Fruit fly (Drosophila melanogaster): ENCODE results near the gene ATPsyngamma.

ATPsyngamma gene

dm6 chr3R:29708322-29708721 is 40.6 kb downstream of the ATPsyngamma start:
- no peak for TF ChIP-seq bab1 (GFP tag; optimal IDR thresholded peaks at IDR 0.05)
- no peak for TF ChIP-seq CG7101 (tag; optimal IDR thresholded peaks at IDR 0.05)
- TF ChIP-seq tj (GFP tag; optimal IDR thresholded peaks at IDR 0.05), result no peak
- TF ChIP-seq Hr96 (GFP tag; optimal IDR thresholded peaks at IDR 0.05), result no peak
- TF ChIP-seq pad (GFP tag; optimal IDR thresholded peaks at IDR 0.05), result no peak
- no peak for TF ChIP-seq CG11617 (GFP tag; optimal IDR thresholded peaks at IDR 0.05)
- TF ChIP-seq CG33017 (tag; optimal IDR thresholded peaks at IDR 0.05), result no peak
- TF ChIP-seq toe (GFP tag; optimal IDR thresholded peaks at IDR 0.05), result no peak
- TF ChIP-seq CG14711 (tag; optimal IDR thresholded peaks at IDR 0.05), result no peak
- no peak for TF ChIP-seq Clk (GFP tag; optimal IDR thresholded peaks at IDR 0.05)
- no peak for TF ChIP-seq ovo (GFP tag; optimal IDR thresholded peaks at IDR 0.05)
- no peak for TF ChIP-seq CG12768 (GFP tag; optimal IDR thresholded peaks at IDR 0.05)
- TF ChIP-seq Crg-1 (GFP tag; optimal IDR thresholded peaks at IDR 0.05), result no peak
- TF ChIP-seq CG1620 (GFP tag; optimal IDR thresholded peaks at IDR 0.05), result no peak

- TF ChIP-seq CG7101 (tag; optimal IDR thresholded peaks at IDR 0.05) (no peak), kay (GFP tag; ENCODE audit: borderline replicate concordance) (no peak), CG5204 (GFP tag; optimal IDR thresholded peaks at IDR 0.05) (no peak), Hr96 (GFP tag; optimal IDR thresholded peaks at IDR 0.05) (no peak), CG33017 (tag; optimal IDR thresholded peaks at IDR 0.05) (no peak), cic (GFP tag; optimal IDR thresholded peaks at IDR 0.05) (no peak), Clk (GFP tag; optimal IDR thresholded peaks at IDR 0.05) (no peak), Crg-1 (GFP tag; optimal IDR thresholded peaks at IDR 0.05) (no peak), CG7045 (GFP tag; optimal IDR thresholded peaks at IDR 0.05) (no peak), bab1 (GFP tag; optimal IDR thresholded peaks at IDR 0.05) (no peak)
Observed at dm6 chr3R:29707258-29707657, 41.7 kb downstream of the ATPsyngamma start.

DNA sequence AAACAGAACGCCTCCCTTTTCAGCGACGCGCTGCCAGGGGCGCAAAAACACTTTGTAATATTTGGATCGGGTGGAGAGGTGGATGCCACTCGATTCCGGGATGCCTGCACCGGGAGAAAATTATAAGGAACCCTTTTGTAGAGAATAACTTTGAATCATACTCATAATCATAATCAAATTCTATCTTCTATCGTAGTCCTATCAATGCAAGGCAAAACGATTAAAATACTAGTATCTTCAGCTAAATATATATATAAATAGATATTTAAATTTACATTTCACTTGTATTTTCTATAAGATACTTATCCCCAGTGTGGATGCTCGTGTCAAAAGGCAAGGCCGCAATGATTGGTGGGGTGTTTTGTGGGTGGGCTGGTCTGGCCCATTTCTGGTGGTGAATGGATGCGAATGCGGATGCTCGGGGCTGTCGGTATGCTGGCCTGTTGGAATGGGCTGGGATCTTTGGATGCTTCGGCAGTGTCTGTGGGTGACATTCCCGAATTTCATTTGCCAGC is 43.1 kb downstream of the ATPsyngamma start:
- TF ChIP-seq CG7101 (tag; optimal IDR thresholded peaks at IDR 0.05) (no peak), ovo (GFP tag; optimal IDR thresholded peaks at IDR 0.05) (no peak), pad (GFP tag; optimal IDR thresholded peaks at IDR 0.05) (no peak), CG14711 (tag; optimal IDR thresholded peaks at IDR 0.05) (no peak), cnc (optimal IDR thresholded peaks at IDR 0.05) (no peak)

DNA sequence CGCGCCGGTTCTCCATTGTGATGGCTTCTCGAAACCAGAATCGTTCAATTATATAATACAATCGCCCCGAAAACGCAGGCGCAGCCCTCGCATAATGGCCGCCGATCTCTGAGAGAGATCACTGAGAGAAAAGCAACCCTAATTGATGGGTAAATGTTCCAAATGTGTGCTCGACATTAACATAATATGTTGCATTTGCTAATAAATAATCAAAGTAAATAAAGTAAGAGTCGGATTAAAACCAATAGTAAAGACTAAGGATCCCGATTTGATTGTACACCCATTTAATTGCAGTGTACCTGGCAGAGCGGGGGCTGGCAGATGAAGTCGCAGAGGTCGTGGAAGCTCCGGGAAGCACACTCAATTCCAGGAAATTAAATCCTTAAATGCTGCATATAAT is 44.4 kb downstream of the ATPsyngamma start:
- TF ChIP-seq pad (GFP tag; optimal IDR thresholded peaks at IDR 0.05), result no peak
- no peak for TF ChIP-seq ovo (GFP tag; optimal IDR thresholded peaks at IDR 0.05)
- no peak for TF ChIP-seq CG1620 (GFP tag; optimal IDR thresholded peaks at IDR 0.05)
- no peak for TF ChIP-seq Crg-1 (GFP tag; optimal IDR thresholded peaks at IDR 0.05)
- no peak for TF ChIP-seq CG33017 (tag; optimal IDR thresholded peaks at IDR 0.05)
- no peak for TF ChIP-seq CG11617 (GFP tag; optimal IDR thresholded peaks at IDR 0.05)
- TF ChIP-seq CG7045 (GFP tag; optimal IDR thresholded peaks at IDR 0.05), result no peak
- no peak for TF ChIP-seq cic (GFP tag; optimal IDR thresholded peaks at IDR 0.05)
- no peak for TF ChIP-seq toe (GFP tag; optimal IDR thresholded peaks at IDR 0.05)
- no peak for TF ChIP-seq Hr96 (GFP tag; optimal IDR thresholded peaks at IDR 0.05)

- TF ChIP-seq CG7101 (tag; optimal IDR thresholded peaks at IDR 0.05) (no peak), kay (GFP tag; ENCODE audit: borderline replicate concordance) (no peak), cic (GFP tag; optimal IDR thresholded peaks at IDR 0.05) (no peak), ovo (GFP tag; optimal IDR thresholded peaks at IDR 0.05) (no peak), bab1 (GFP tag; optimal IDR thresholded peaks at IDR 0.05) (no peak), CG1620 (GFP tag; optimal IDR thresholded peaks at IDR 0.05) (no peak), CG12768 (GFP tag; optimal IDR thresholded peaks at IDR 0.05) (no peak), CG33017 (tag; optimal IDR thresholded peaks at IDR 0.05) (no peak), CG5204 (GFP tag; optimal IDR thresholded peaks at IDR 0.05) (no peak), tj (GFP tag; optimal IDR thresholded peaks at IDR 0.05) (no peak)
Observed at dm6 chr3R:29701739-29702138, 47.2 kb downstream of the ATPsyngamma start.

- TF ChIP-seq pad (GFP tag; optimal IDR thresholded peaks at IDR 0.05) (no peak), Clk (GFP tag; optimal IDR thresholded peaks at IDR 0.05) (no peak), ovo (GFP tag; optimal IDR thresholded peaks at IDR 0.05) (no peak), tj (GFP tag; optimal IDR thresholded peaks at IDR 0.05) (no peak), Crg-1 (GFP tag; optimal IDR thresholded peaks at IDR 0.05) (no peak), cnc (optimal IDR thresholded peaks at IDR 0.05) (no peak), bab1 (GFP tag; optimal IDR thresholded peaks at IDR 0.05) (no peak), Mnt (GFP tag; optimal IDR thresholded peaks at IDR 0.05) (no peak), CG12768 (GFP tag; optimal IDR thresholded peaks at IDR 0.05) (no peak), CG1620 (GFP tag; optimal IDR thresholded peaks at IDR 0.05) (no peak), cic (GFP tag; optimal IDR thresholded peaks at IDR 0.05) (no peak), toe (GFP tag; optimal IDR thresholded peaks at IDR 0.05) (no peak), CG7045 (GFP tag; optimal IDR thresholded peaks at IDR 0.05) (no peak), CG33017 (tag; optimal IDR thresholded peaks at IDR 0.05) (no peak), Hr96 (GFP tag; optimal IDR thresholded peaks at IDR 0.05) (no peak)
Observed at dm6 chr3R:29699220-29699619, 49.7 kb downstream of the ATPsyngamma start.

DNA sequence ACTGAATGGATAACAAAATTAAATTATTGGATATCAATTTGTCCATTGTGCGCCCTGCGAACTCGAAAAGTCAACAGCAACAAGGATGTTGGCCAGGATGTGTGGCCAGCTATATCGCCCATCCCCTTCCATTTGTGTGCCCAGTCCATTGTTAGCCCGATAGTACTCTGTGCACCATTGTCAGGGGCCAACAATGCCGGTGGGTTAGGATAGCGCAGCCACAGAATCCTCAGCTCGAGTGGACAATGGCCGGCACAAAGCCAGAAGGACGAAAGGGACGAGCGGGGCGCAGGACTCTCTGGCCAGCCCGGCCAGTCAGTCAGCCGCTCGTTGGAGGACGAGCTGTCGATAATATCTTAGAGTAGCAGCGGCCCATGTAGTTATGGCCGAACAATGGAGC is 51.1 kb downstream of the ATPsyngamma start:
- TF ChIP-seq CG5204 (GFP tag; optimal IDR thresholded peaks at IDR 0.05) (no peak), CG7101 (tag; optimal IDR thresholded peaks at IDR 0.05) (no peak), toe (GFP tag; optimal IDR thresholded peaks at IDR 0.05) (no peak), kay (GFP tag; ENCODE audit: borderline replicate concordance) (no peak), CG33017 (tag; optimal IDR thresholded peaks at IDR 0.05) (no peak), CG7045 (GFP tag; optimal IDR thresholded peaks at IDR 0.05) (no peak), pad (GFP tag; optimal IDR thresholded peaks at IDR 0.05) (no peak), cic (GFP tag; optimal IDR thresholded peaks at IDR 0.05) (no peak), cnc (optimal IDR thresholded peaks at IDR 0.05) (no peak), Crg-1 (GFP tag; optimal IDR thresholded peaks at IDR 0.05) (no peak), tj (GFP tag; optimal IDR thresholded peaks at IDR 0.05) (no peak), CG14711 (tag; optimal IDR thresholded peaks at IDR 0.05) (no peak), CG11617 (GFP tag; optimal IDR thresholded peaks at IDR 0.05) (no peak), ovo (GFP tag; optimal IDR thresholded peaks at IDR 0.05) (no peak), bab1 (GFP tag; optimal IDR thresholded peaks at IDR 0.05) (no peak), Hr96 (GFP tag; optimal IDR thresholded peaks at IDR 0.05) (no peak)

Measured in whole organism, adult.